Worm (Caenorhabditis elegans): Measurements from ENCODE around the gene nuo-4.

nuo-4 gene

DNA sequence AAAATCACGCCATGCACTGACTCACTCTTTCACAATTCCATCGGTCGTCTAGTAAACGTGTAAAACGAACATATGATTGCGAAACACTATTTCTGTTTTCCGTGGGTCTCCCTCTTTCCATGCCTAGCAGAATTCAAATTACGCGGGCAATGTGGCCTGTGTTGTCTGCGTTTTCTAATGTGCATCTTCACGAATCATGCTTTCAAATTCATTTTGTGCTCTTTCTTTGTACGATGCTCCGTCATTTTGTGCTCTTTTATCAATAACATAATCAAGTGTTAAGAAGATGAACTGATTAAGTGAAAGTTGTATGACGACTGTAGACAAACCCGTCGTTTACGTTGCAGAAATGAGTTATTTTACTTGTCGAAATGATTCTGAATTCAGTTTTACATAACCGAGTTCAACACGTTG is 7.2 kb upstream of the nuo-4 start (continued):
- peak in 1 of 2 experiments; percentile 23 for TF ChIP-seq egl-27 (tag; optimal IDR thresholded peaks at IDR 0.05)
- no peak for TF ChIP-seq lir-3 (tag; optimal IDR thresholded peaks at IDR 0.05; ENCODE audit: poor library complexity)
- no peak for TF ChIP-seq nhr-76 (tag; optimal IDR thresholded peaks at IDR 0.05)
- TF ChIP-seq isw-1 (GFP tag; IDR thresholded peaks at IDR 0.05), result peak; percentile 17; the same call in 1 of the 2 replicates
- TF ChIP-seq nhr-28 (tag; optimal IDR thresholded peaks at IDR 0.05), result no peak
- TF ChIP-seq mab-9 (GFP tag; IDR thresholded peaks at IDR 0.05), result no peak
- TF ChIP-seq efl-3 (GFP tag; optimal IDR thresholded peaks at IDR 0.05), result no peak
- TF ChIP-seq unc-98 (GFP tag; IDR thresholded peaks at IDR 0.05), result no peak
- TF ChIP-seq fkh-4 (tag; optimal IDR thresholded peaks at IDR 0.05; ENCODE audit: borderline replicate concordance), result no peak
- TF ChIP-seq alr-1 (tag; optimal IDR thresholded peaks at IDR 0.05; ENCODE audit: borderline replicate concordance), result no peak
- no peak for TF ChIP-seq hpl-2 (GFP tag; optimal IDR thresholded peaks at IDR 0.05)
- no peak for TF ChIP-seq ama-1 (optimal IDR thresholded peaks at IDR 0.05)
- no peak for TF ChIP-seq ceh-88 (GFP tag; IDR thresholded peaks at IDR 0.05)
- peak; percentile 82 for TF ChIP-seq skn-1 (tag; optimal IDR thresholded peaks at IDR 0.05)
- TF ChIP-seq unc-30 (tag; optimal IDR thresholded peaks at IDR 0.05), result no peak
- peak; percentile 26 for TF ChIP-seq lin-15B (tag; optimal IDR thresholded peaks at IDR 0.05)
- TF ChIP-seq C04F5.9 (tag; optimal IDR thresholded peaks at IDR 0.05), result no peak
- TF ChIP-seq pag-3 (tag; optimal IDR thresholded peaks at IDR 0.05; ENCODE audit: borderline replicate concordance, insufficient read depth), result no peak
- peak; percentile 37 to 54 for TF ChIP-seq efl-1 (optimal IDR thresholded peaks at IDR 0.05)
- TF ChIP-seq efl-1 (GFP tag; optimal IDR thresholded peaks at IDR 0.05 in 1 of 2), result peak; percentile 62 to 92
- no peak for TF ChIP-seq C34B4.2 (tag; optimal IDR thresholded peaks at IDR 0.05)
- TF ChIP-seq jun-1 (tag; optimal IDR thresholded peaks at IDR 0.05), result peak; percentile 10
- no peak for TF ChIP-seq lin-39 (tag; optimal IDR thresholded peaks at IDR 0.05)
- TF ChIP-seq elt-2 (tag; optimal IDR thresholded peaks at IDR 0.05), result peak; percentile 83
- no peak for TF ChIP-seq nhr-47 (tag; optimal IDR thresholded peaks at IDR 0.05)
- TF ChIP-seq mdl-1 (tag; optimal IDR thresholded peaks at IDR 0.05), result peak in 1 of 2 experiments; percentile 11
- no peak for TF ChIP-seq nhr-12 (tag; optimal IDR thresholded peaks at IDR 0.05)
- no peak for TF ChIP-seq hlh-17 (GFP tag; optimal IDR thresholded peaks at IDR 0.05; ENCODE audit: borderline replicate concordance)
- no peak for TF ChIP-seq nhr-84 (tag; optimal IDR thresholded peaks at IDR 0.05)
- no peak for TF ChIP-seq ets-5 (GFP tag; IDR thresholded peaks at IDR 0.05)
- peak in 1 of 3 experiments; percentile 57 for TF ChIP-seq ceh-82 (tag; optimal IDR thresholded peaks at IDR 0.05)
- TF ChIP-seq zag-1 (tag; optimal IDR thresholded peaks at IDR 0.05), result no peak
- TF ChIP-seq ztf-11 (tag; optimal IDR thresholded peaks at IDR 0.05), result no peak
- no peak for TF ChIP-seq irx-1 (tag; optimal IDR thresholded peaks at IDR 0.05)
- no peak for TF ChIP-seq pax-3 (tag; optimal IDR thresholded peaks at IDR 0.05)
- TF ChIP-seq lin-35 (GFP tag; optimal IDR thresholded peaks at IDR 0.05), result peak; percentile 60 to 77
- no peak for TF ChIP-seq snpc-4 (tag; optimal IDR thresholded peaks at IDR 0.05)
- peak; percentile 53 for TF ChIP-seq blmp-1 (tag; optimal IDR thresholded peaks at IDR 0.05)
- no peak for TF ChIP-seq egl-13 (tag; optimal IDR thresholded peaks at IDR 0.05)
- no peak for TF ChIP-seq snu-23 (GFP tag; optimal IDR thresholded peaks at IDR 0.05)
- no peak for TF ChIP-seq aha-1 (tag; optimal IDR thresholded peaks at IDR 0.05)
- TF ChIP-seq vab-15 (tag; optimal IDR thresholded peaks at IDR 0.05), result no peak
- TF ChIP-seq sox-4 (tag; optimal IDR thresholded peaks at IDR 0.05), result no peak
- TF ChIP-seq zip-4 (GFP tag; optimal IDR thresholded peaks at IDR 0.05), result peak; percentile 5
- TF ChIP-seq elt-3 (tag; optimal IDR thresholded peaks at IDR 0.05), result no peak
- TF ChIP-seq sptf-1 (tag; optimal IDR thresholded peaks at IDR 0.05), result no peak
- TF ChIP-seq nhr-19 (GFP tag; conservative IDR thresholded peaks at IDR 0.05), result no peak
- no peak for TF ChIP-seq ces-1 (GFP tag; optimal IDR thresholded peaks at IDR 0.05)
- no peak for TF ChIP-seq aly-2 (tag; optimal IDR thresholded peaks at IDR 0.05)
- TF ChIP-seq unc-130 (tag; optimal IDR thresholded peaks at IDR 0.05), result no peak
- no peak for TF ChIP-seq mef-2 (tag; optimal IDR thresholded peaks at IDR 0.05)
- peak; percentile 45 for TF ChIP-seq mep-1 (tag; optimal IDR thresholded peaks at IDR 0.05)
- TF ChIP-seq fkh-8 (tag; optimal IDR thresholded peaks at IDR 0.05), result peak; percentile 3
- TF ChIP-seq Y116A8C.19 (tag; optimal IDR thresholded peaks at IDR 0.05; ENCODE audit: borderline replicate concordance), result no peak

Data from whole organism, L1 larva.